Worm (Caenorhabditis elegans) whole organism, L2 larva: ENCODE measurements around the gene tsp-20.

Source experiments
- C34F6.9 ChIP-seq: fragments of 150-350 bp; optimal IDR thresholded peaks from 2 replicates; lab custom pipeline; 2014; ENCODE audit warnings: missing biosample characterization, missing genetic modification characterization
- F13H6.1 ChIP-seq: sonication (generic microtip); optimal IDR thresholded peaks from 2 replicates; lab custom pipeline; 2016; ENCODE audit warnings: missing genetic modification characterization, missing compliant biosample characterization
- Y55F3AM.14 ChIP-seq: fragments of 200-800 bp; sonication (Bioruptor generic); optimal IDR thresholded peaks from 2 replicates; lab custom pipeline; 2018; ENCODE audit warnings: mild to moderate bottlenecking, missing genetic modification characterization, missing compliant biosample characterization
- alr-1 ChIP-seq: fragments of 150-350 bp; optimal IDR thresholded peaks from 2 replicates; lab custom pipeline; 2014; ENCODE audit warnings: missing biosample characterization, missing genetic modification characterization
- ama-1 ChIP-seq: fragments of 150-350 bp; optimal IDR thresholded peaks from 2 replicates; lab custom pipeline; 2018; ENCODE audit warnings: inconsistent platforms
- blmp-1 ChIP-seq: sonication (generic microtip); optimal IDR thresholded peaks from 2 replicates; lab custom pipeline; 2017; ENCODE audit warnings: missing genetic modification characterization, mild to moderate bottlenecking, missing compliant biosample characterization, antibody characterized with exemption, moderate library complexity; ENCODE audit not compliant: insufficient read depth
- ceh-16 ChIP-seq: fragments of 150-350 bp; optimal IDR thresholded peaks from 2 replicates; lab custom pipeline; 2014; ENCODE audit warnings: missing biosample characterization, missing genetic modification characterization
- ceh-82 ChIP-seq: fragments of 150-350 bp; optimal IDR thresholded peaks from 2 replicates; lab custom pipeline; 2014; ENCODE audit warnings: missing biosample characterization, missing genetic modification characterization
- crh-2 ChIP-seq: sonication (generic microtip); optimal IDR thresholded peaks from 2 replicates; lab custom pipeline; 2017; ENCODE audit warnings: missing biosample characterization, missing genetic modification characterization
- egl-27 ChIP-seq: sonication (generic microtip); optimal IDR thresholded peaks from 3 replicates; lab custom pipeline; 2017; ENCODE audit warnings: missing biosample characterization, missing genetic modification reagents, missing genetic modification characterization
- fos-1 ChIP-seq: fragments of 150-350 bp; optimal IDR thresholded peaks from 2 replicates; lab custom pipeline; 2014; ENCODE audit warnings: missing biosample characterization, missing genetic modification characterization
- gmeb-1 ChIP-seq: fragments of 150-350 bp; optimal IDR thresholded peaks from 2 replicates; lab custom pipeline; 2014; ENCODE audit warnings: missing biosample characterization, missing genetic modification characterization
- lin-11 ChIP-seq: fragments of 150-350 bp; sonication (generic microtip); optimal IDR thresholded peaks from 2 replicates; lab custom pipeline; 2014; ENCODE audit warnings: missing biosample characterization, missing genetic modification characterization, inconsistent platforms, mixed read lengths
- lin-13 ChIP-seq: fragments of 150-350 bp; optimal IDR thresholded peaks from 2 replicates; lab custom pipeline; 2014; ENCODE audit warnings: missing biosample characterization, missing genetic modification reagents, missing genetic modification characterization
- lsy-2 ChIP-seq, 2 experiments: fragments of 150-350 bp in 1 of 2; sonication (generic microtip) in 1 of 2; optimal IDR thresholded peaks; 2 replicates each; lab custom pipeline; 2014 to 2017; ENCODE audit warnings: missing biosample characterization in 2 of 2, missing genetic modification characterization in 2 of 2
- mab-5 ChIP-seq: fragments of 150-350 bp; optimal IDR thresholded peaks from 2 replicates; lab custom pipeline; 2014; ENCODE audit warnings: missing biosample characterization, missing genetic modification characterization
- mbf-1 ChIP-seq: sonication (generic microtip); optimal IDR thresholded peaks from 2 replicates; lab custom pipeline; 2017; ENCODE audit warnings: missing biosample characterization, missing genetic modification characterization
- mdl-1 ChIP-seq, 2 experiments: fragments of 150-350 bp in 1 of 2; sonication (generic microtip) in 1 of 2; optimal IDR thresholded peaks; 2 replicates each; lab custom pipeline; 2017; ENCODE audit warnings: missing biosample characterization in 2 of 2, missing genetic modification characterization in 2 of 2
- nhr-129 ChIP-seq: fragments of 150-350 bp; optimal IDR thresholded peaks from 2 replicates; lab custom pipeline; 2014; ENCODE audit warnings: missing biosample characterization, missing genetic modification characterization
- nhr-21 ChIP-seq: fragments of 150-350 bp; optimal IDR thresholded peaks from 2 replicates; lab custom pipeline; 2014; ENCODE audit warnings: missing biosample characterization, missing genetic modification characterization
- nhr-237 ChIP-seq: fragments of 150-350 bp; optimal IDR thresholded peaks from 2 replicates; lab custom pipeline; 2014; ENCODE audit warnings: missing biosample characterization, missing genetic modification characterization
- nhr-25 ChIP-seq: fragments of 150-350 bp; sonication (generic microtip); optimal IDR thresholded peaks from 3 replicates; lab custom pipeline; 2014; ENCODE audit warnings: missing biosample characterization, missing genetic modification characterization
- nhr-6 ChIP-seq: fragments of 150-350 bp; optimal IDR thresholded peaks from 2 replicates; lab custom pipeline; 2014; ENCODE audit warnings: missing biosample characterization, missing genetic modification characterization
- sem-4 ChIP-seq: fragments of 150-350 bp; optimal IDR thresholded peaks from 2 replicates; lab custom pipeline; 2014; ENCODE audit warnings: missing biosample characterization, missing genetic modification reagents, missing genetic modification characterization
- skn-1 ChIP-seq: sonication (generic microtip); optimal IDR thresholded peaks from 2 replicates; lab custom pipeline; 2017; ENCODE audit warnings: missing biosample characterization, missing genetic modification characterization
- sma-3 ChIP-seq: sonication (generic microtip); optimal IDR thresholded peaks from 2 replicates; lab custom pipeline; 2016; ENCODE audit warnings: missing genetic modification reagents, missing genetic modification characterization, missing compliant biosample characterization
- sma-9 ChIP-seq, 2 experiments: fragments of 150-350 bp in 1 of 2; sonication (generic microtip) in 1 of 2; optimal IDR thresholded peaks; 2 replicates each; lab custom pipeline; 2014 to 2016; ENCODE audit warnings: missing genetic modification characterization in 2 of 2, mild to moderate bottlenecking in 1 of 2, missing biosample characterization in 1 of 2, missing compliant biosample characterization in 1 of 2, missing genetic modification reagents in 1 of 2, moderate library complexity in 1 of 2
- snpc-4 ChIP-seq: fragments of 150-350 bp; optimal IDR thresholded peaks from 2 replicates; lab custom pipeline; 2014; ENCODE audit warnings: missing biosample characterization, missing genetic modification characterization
- unc-39 ChIP-seq: fragments of 150-350 bp; optimal IDR thresholded peaks from 2 replicates; lab custom pipeline; 2014; ENCODE audit warnings: missing biosample characterization, missing genetic modification characterization
- unc-55 ChIP-seq: fragments of 150-350 bp; sonication (generic microtip); optimal IDR thresholded peaks from 3 replicates; lab custom pipeline; 2014; ENCODE audit warnings: missing biosample characterization, missing genetic modification reagents, missing genetic modification characterization
- unc-62 ChIP-seq: fragments of 150-350 bp; optimal IDR thresholded peaks from 2 replicates; lab custom pipeline; 2014; ENCODE audit warnings: missing biosample characterization, missing genetic modification reagents, missing genetic modification characterization
- zag-1 ChIP-seq: fragments of 150-350 bp; optimal IDR thresholded peaks from 2 replicates; lab custom pipeline; 2014; ENCODE audit warnings: missing biosample characterization, missing genetic modification characterization

The tsp-20 gene

ce11 chrX:12017908-12018479 lies 15.8 kb downstream of the tsp-20 start, which contains the start of the genes nmat-1 and ucr-2.1:
Gene nmat-1 (minus strand): TSS chrX:12018043.
Gene ucr-2.1 (plus strand): TSS chrX:12018429.
- TF ChIP-seq sma-9 (GFP tag; optimal IDR thresholded peaks at IDR 0.05; lab: Kevin White, UChicago), result peak; percentile 86
- no peak for TF ChIP-seq sma-9 (tag; optimal IDR thresholded peaks at IDR 0.05; lab: Kevin White, UChicago)
- no peak for TF ChIP-seq unc-39
- peak; percentile 89 for TF ChIP-seq sma-3
- peak; percentile 32 for TF ChIP-seq egl-27 (tag; lab: Kevin White, UChicago)
- peak; percentile 78 for TF ChIP-seq F13H6.1 (tag; lab: Kevin White, UChicago)
- TF ChIP-seq skn-1, result no peak
- peak; percentile 60 for TF ChIP-seq nhr-21
- peak in 1 of 2 experiments; percentile 74 for TF ChIP-seq lsy-2 (tag; optimal IDR thresholded peaks at IDR 0.05; lab: Kevin White, UChicago)
- peak; percentile 72 for TF ChIP-seq gmeb-1 (tag; lab: Kevin White, UChicago)
- TF ChIP-seq unc-62 (GFP tag; lab: Kevin White, UChicago), result no peak
- peak; percentile 63 for TF ChIP-seq lin-11
- TF ChIP-seq nhr-6, result peak; percentile 55
- TF ChIP-seq lin-13, result peak; percentile 72
- TF ChIP-seq mdl-1 (tag; optimal IDR thresholded peaks at IDR 0.05; lab: Kevin White, UChicago), result peak in 1 of 2 experiments; percentile 37
- peak; percentile 75 for TF ChIP-seq sem-4 (tag; lab: Kevin White, UChicago)
- TF ChIP-seq zag-1 (tag; lab: Kevin White, UChicago), result no peak
- TF ChIP-seq nhr-129 (tag; lab: Kevin White, UChicago), result peak; percentile 76
- TF ChIP-seq blmp-1 (tag; lab: Kevin White, UChicago), result no peak
- peak; percentile 10 for TF ChIP-seq ceh-16 (tag; lab: Kevin White, UChicago)
- TF ChIP-seq snpc-4 (tag; lab: Kevin White, UChicago), result no peak
- peak; percentile 91 for TF ChIP-seq fos-1
- no peak for TF ChIP-seq mbf-1 (tag; lab: Kevin White, UChicago)
- peak; percentile 86 for TF ChIP-seq crh-2 (tag; lab: Kevin White, UChicago)
- TF ChIP-seq nhr-25, result peak; percentile 75
- peak; percentile 74 for TF ChIP-seq C34F6.9
- TF ChIP-seq mab-5 (tag; lab: Kevin White, UChicago), result no peak
- TF ChIP-seq nhr-237 (tag; lab: Kevin White, UChicago), result no peak
- TF ChIP-seq unc-55 (GFP tag; lab: Kevin White, UChicago), result peak; percentile 76

DNA sequence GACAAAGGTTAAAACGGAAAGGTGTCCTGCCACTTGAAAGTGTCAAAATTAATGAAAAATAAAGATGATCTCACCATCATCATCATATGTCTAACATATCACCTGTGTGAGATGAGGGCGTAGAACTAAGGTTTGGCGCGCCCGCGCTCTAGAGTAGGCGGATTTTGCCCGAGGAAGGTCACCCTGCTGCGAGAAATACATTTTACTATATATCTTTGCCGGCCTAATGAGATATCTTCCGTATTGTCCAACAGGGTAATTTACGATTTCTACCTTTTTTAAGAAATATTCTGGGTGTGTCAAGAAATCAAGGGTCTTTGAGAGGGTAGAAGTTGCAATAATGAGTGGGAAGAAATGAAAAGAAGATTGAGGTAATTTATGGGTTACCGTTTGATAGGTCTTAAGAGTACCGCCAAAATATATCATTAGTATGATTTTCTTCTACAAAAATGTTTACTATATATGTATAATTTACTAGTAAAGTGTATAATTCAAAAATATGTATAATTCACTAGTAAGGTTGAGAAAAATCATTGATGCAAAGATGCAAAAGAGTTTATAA lies 25.9 kb downstream of the tsp-20 start:
- TF ChIP-seq nhr-25, result no peak
- TF ChIP-seq ceh-16 (tag; lab: Kevin White, UChicago), result no peak
- TF ChIP-seq sma-3, result peak; percentile 24
- peak; percentile 20 for TF ChIP-seq sma-9 (GFP tag; optimal IDR thresholded peaks at IDR 0.05; lab: Kevin White, UChicago)
- no peak for TF ChIP-seq sma-9 (tag; optimal IDR thresholded peaks at IDR 0.05; lab: Kevin White, UChicago)
- TF ChIP-seq alr-1 (tag; lab: Kevin White, UChicago), result no peak
- no peak for TF ChIP-seq Y55F3AM.14 (GFP tag; lab: Kevin White, UChicago)

DNA sequence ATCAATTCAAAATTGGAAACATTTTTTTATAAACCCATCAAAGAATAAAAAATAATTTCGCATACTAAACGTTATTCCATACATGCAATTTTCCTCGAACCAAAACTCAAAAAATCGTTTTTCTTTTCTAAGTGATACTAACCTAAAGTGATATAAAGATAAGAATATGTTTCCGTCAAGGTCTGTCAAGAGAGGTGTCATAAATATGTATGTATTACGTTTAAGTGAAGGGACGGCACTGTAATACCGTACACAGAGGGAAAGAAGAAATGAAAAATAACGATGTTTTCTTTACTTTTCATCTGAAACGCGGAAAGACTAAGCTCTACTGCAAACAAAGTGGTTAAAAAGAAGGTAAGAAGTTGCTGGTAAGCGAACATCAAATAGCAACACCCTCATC lies 27.4 kb downstream of the tsp-20 start:
- TF ChIP-seq fos-1 (peak; percentile 19), gmeb-1 (tag; lab: Kevin White, UChicago) (no peak)

DNA sequence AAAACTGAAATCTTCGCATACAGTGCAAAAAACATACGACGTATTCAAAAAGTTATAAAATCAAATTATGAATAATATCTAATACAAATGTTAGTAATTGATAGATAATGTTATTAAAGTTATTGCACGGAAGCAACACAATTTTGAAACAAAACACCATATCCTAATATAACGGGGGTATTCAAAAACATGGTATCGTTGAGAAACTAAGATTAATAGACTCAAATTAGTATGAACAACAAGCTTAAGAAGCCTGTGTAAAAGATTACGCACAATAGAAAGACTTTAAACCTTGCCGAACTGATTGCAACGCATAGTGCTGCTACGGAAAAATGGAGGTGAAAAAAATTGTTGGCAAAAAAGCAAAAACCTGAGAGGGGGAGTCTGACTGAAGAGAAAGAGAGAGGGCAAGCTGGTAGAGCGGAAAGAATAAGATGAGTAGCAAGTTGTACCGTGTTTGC lies 28.3 kb downstream of the tsp-20 start, which contains the start of gene sma-5:
Gene sma-5 (minus strand): TSS at position 51 of the 461 bp plus-strand sequence.
- TF ChIP-seq ceh-82 (tag; lab: Kevin White, UChicago), result no peak
- TF ChIP-seq sma-9 (GFP tag; optimal IDR thresholded peaks at IDR 0.05; lab: Kevin White, UChicago), result no peak
- TF ChIP-seq sma-9 (tag; optimal IDR thresholded peaks at IDR 0.05; lab: Kevin White, UChicago), result no peak
- no peak for TF ChIP-seq F13H6.1 (tag; lab: Kevin White, UChicago)
- no peak for TF ChIP-seq Y55F3AM.14 (GFP tag; lab: Kevin White, UChicago)
- TF ChIP-seq, all 48 proteins: peak for 0

DNA sequence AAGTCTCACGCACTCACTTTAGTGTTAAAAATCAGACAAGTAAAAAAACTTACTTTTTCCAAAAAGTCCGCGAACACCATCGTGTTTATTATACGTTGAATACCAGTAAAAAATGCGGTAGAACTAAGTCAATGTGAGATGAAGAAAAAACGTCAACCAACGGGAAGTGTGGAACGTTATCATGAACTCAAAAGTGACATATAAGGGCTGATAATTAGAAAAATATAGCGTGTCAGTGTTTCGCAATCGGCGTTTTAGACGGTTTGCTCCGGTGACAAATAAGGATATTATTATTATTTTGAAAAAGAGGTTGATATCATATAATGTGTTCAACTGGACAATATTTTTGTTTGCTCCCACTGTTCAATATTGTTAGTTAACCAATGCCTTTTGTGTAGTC lies 28.9 kb downstream of the tsp-20 start:
- TF ChIP-seq fos-1 (peak; percentile 65), ama-1 (no peak)
